Fruit fly (Drosophila melanogaster) ovary, adult (tissue): ENCODE data around the gene Lip4.

Source experiments
- CG17801 ChIP-seq: fragments of 200-800 bp; optimal IDR thresholded peaks from 2 replicates; lab custom pipeline; 2019; ENCODE audit warnings: missing biosample characterization, mild to moderate bottlenecking, missing genetic modification characterization, moderate library complexity; ENCODE audit not compliant: partially characterized antibody

Gene Lip4

dm6 chr2L:10534022-10534421 lies 6.7 kb downstream of the Lip4 start, which contains the start of gene CG18302:
Gene CG18302, plus strand, starts transcription at chr2L:10534322.
- TF ChIP-seq CG17801 (GFP tag; lab: Kevin White, UChicago) = no peak

- TF ChIP-seq CG17801 (GFP tag; lab: Kevin White, UChicago) = no peak
Observed at dm6 chr2L:10539360-10539759, 12.0 kb downstream of the Lip4 start.

- no peak for TF ChIP-seq CG17801 (GFP tag; lab: Kevin White, UChicago)
Observed at dm6 chr2L:10543048-10543752, 15.8 kb downstream of the Lip4 start.

- TF ChIP-seq CG17801 (GFP tag; lab: Kevin White, UChicago) = no peak
Observed at dm6 chr2L:10543992-10544391, 16.6 kb downstream of the Lip4 start.

- TF ChIP-seq CG17801 (GFP tag; lab: Kevin White, UChicago) = no peak
Observed at dm6 chr2L:10544421-10545120, 17.2 kb downstream of the Lip4 start, which contains the start of gene Trim9. Gene Trim9, plus strand, starts transcription at chr2L:10544883.

DNA sequence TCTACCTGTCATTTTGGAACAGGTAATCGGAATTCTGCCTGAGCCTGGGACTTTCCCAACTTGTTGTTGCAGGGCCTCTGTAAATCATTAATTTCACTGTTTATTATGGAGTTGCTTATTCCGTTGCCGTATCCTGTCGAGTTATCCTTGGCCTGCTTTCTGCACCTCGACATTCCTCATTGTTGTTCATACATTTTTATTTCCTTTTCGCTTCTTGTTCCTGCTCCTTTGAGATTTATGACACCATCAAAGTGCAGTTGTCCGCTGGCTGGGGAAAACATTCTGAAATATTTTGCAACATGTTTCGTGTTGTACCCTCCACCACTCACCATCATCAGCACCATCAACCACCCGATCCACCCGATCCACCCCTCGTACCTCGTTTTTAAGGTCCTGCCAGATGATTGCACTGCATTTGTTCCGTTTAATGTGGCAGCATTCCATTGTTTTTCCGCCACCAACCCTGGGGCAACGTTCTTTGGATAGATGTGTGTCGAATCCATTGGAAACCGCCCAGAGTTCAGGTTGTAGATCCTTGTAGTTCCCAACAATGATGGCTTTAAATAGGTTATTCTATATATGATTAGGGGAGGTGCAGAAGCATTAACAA lies 21.5 kb downstream of the Lip4 start:
- TF ChIP-seq CG17801 (GFP tag; lab: Kevin White, UChicago) = no peak

dm6 chr2L:10552807-10553206 lies 25.4 kb downstream of the Lip4 start:
- no peak for TF ChIP-seq CG17801 (GFP tag; lab: Kevin White, UChicago)

- no peak for TF ChIP-seq CG17801 (GFP tag; lab: Kevin White, UChicago)
Observed at dm6 chr2L:10553692-10554091, 26.3 kb downstream of the Lip4 start.

DNA sequence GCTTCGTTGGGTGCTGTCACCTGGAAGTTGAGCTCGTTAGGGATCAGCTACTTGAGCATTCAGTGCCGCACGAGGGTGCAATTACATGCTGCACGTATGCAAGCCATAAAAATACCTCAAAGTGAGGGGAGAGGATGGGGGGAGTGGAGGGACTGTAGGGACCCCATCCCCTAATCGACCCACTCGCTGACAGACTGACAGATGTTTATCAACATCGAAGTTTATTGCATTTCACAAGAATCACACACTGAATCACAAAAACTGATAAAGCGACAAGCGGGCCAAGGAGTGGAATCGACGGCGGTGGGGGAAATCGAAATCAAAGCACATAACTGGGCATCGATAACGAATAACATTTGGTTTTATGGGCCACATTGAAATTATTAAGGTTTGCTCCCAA lies 27.3 kb downstream of the Lip4 start:
- TF ChIP-seq CG17801 (GFP tag; lab: Kevin White, UChicago) = no peak

DNA sequence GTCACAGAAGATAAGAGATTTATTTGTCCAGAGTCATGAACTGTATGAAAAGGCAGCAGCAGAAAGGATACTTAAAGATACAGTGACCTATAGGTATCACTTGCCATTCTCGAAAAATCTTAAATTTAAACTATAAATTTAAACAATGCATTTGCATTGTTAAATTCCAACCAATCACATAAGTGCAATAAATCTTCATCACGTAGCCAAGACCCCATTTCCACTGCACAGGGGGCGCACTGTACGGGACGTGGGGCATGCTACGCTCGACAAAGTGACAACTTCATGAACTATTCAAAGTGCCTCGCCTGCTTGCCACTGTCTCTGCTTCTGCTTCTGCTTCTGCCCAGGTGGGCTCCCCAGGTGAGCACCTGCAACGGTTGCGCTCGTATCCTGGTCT lies 27.9 kb downstream of the Lip4 start:
- TF ChIP-seq CG17801 (GFP tag; lab: Kevin White, UChicago) = no peak

DNA sequence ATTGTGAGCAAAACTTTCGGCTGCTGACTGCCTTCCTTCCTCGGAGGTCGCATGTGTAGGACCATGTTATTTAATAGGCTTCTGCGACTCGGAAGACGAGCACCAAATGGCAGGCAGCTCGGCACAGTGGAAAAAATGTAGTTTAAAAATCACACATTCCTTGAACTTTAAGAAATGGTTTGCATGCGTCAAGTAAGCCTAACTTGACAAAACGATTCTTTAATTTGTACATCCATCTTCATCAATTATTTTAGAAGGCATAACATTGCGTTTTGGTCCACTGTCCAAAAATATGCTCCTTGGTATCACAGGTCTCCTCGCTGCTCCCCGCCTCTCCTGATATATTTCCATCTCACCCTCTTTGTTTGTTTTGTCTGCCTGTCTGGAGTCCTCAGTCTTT lies 38.3 kb downstream of the Lip4 start:
- TF ChIP-seq CG17801 (GFP tag; lab: Kevin White, UChicago) = no peak

DNA sequence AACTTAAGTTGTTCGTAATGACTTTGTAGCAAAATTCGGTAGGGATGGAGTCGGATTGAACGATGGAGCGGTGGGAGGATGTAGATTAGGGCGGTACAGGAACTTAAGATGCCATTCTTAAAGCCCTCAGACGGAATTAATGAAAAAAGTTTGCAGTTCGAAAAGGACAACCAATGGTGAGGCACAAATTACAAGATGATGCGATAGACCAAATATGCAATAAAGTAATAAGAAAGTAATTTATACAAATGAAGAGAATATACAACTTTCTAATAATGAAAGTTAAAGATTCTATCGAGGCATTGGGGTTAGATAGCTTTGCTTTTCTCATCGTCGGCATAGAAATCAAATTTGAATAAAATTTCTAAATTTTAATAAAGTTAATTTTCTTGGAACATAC lies 39.6 kb downstream of the Lip4 start, which contains the start of gene CG6138:
TSS of gene CG6138 (plus strand) at position 301 of the 400 bp plus-strand sequence.
- no peak for TF ChIP-seq CG17801 (GFP tag; lab: Kevin White, UChicago)

dm6 chr2L:10577692-10578091 lies 50.3 kb downstream of the Lip4 start, which contains the start of gene w-cup:
Gene w-cup, minus strand, starts transcription at chr2L:10577792.
- TF ChIP-seq CG17801 (GFP tag; lab: Kevin White, UChicago) = no peak

- no peak for TF ChIP-seq CG17801 (GFP tag; lab: Kevin White, UChicago)
Observed at dm6 chr2L:10579453-10579852, 52.1 kb downstream of the Lip4 start, which contains the start of gene CG34160. Gene CG34160, plus strand, starts transcription at chr2L:10579753.
